Fruit fly (Drosophila melanogaster) ovary, adult (tissue): Measurements from ENCODE around the gene CG6565.

Experiments
- CG17801 ChIP-seq: fragments of 200-800 bp; optimal IDR thresholded peaks from 2 replicates; lab custom pipeline; 2019; ENCODE audit warnings: missing biosample characterization, mild to moderate bottlenecking, missing genetic modification characterization, moderate library complexity; ENCODE audit not compliant: partially characterized antibody

CG6565 gene

DNA sequence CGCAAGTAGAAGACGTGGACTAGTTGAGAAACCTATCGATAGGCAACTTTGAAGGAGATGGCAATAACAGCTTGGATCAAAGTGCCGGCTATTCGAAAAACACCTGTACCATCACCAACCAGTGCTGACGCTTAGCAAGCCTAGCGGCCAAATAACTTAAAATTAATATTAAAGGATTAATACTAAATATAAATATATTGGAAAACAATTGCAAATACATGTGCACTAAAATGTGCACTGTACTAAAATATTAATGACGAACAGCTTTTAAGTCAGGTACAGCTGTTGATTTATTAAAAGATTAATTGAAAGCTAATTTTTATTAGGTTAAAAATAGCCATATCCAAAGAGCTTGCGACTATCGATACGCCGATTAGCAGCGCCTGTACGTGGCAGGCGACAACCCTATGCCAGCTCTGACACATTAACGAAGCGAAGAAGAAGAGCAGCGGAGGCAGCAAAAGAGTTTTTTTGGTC lies 4.7 kb downstream of the CG6565 start, which contains the start of the genes CG9302 and beta'COP:
CG9302 (minus strand) TSS at position 51 of the 477 bp plus-strand sequence.
beta'COP (plus strand) TSS at position 415 of the 477 bp plus-strand sequence.
- peak; percentile 81 for TF ChIP-seq CG17801 (GFP tag; lab: Kevin White, UChicago)

DNA sequence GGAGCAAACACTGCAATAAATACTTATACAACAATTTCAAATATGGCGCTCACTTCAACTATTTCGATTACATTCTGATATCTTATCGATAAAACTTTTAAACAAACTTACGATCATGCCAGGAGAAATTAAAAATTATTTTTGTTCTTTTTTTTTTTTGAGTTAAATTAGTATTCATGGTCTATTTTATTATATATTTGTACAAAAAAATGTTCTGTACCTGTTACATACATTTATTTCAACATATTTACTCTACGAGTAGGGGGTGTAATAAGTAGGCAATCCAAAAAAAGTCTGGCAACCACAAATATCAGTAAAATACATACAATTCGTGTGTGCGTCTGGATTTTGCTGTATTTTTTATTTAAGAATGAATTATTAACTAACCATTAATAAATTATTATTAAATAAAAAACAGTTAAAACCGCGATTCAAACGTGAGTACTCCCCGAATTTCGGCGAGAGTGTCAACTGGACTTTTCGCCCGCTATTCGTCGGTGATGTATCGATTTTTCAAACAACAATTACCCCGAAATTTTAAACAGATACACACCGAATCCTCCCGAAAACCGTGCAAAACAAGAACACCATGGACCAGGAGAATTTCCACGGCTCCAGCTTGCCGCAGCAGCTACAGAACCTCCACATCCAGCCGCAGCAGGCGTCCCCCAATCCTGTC lies 8.7 kb downstream of the CG6565 start, which contains the start of gene loqs:
loqs (plus strand) TSS at position 302 of the 679 bp plus-strand sequence.
- TF ChIP-seq CG17801 (GFP tag; lab: Kevin White, UChicago) = peak; percentile 29

DNA sequence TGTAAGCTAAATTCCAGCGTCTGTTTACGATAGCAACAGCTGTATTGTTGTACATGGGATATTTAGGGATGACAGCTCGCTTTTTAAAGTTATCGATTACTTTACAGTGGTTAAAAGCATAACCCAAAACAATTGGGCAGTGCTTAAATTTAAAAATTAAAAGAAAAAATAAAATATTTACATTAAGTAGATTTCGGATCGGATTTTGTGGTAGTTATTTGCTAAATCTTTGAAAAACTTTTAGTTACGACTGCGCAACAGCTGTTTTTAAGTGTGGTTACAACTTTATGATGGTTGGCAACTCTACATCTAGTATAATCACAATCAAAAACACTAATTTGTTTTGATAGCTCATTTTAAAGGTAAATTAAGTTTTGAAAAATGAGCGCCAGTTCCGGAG lies 13.4 kb downstream of the CG6565 start, which contains the start of the genes Ing5 and CG7099:
Ing5 (minus strand) TSS at position 58 of the 400 bp plus-strand sequence.
CG7099 (plus strand) TSS at position 317 of the 400 bp plus-strand sequence.
- peak; percentile 99 for TF ChIP-seq CG17801 (GFP tag; lab: Kevin White, UChicago)

DNA sequence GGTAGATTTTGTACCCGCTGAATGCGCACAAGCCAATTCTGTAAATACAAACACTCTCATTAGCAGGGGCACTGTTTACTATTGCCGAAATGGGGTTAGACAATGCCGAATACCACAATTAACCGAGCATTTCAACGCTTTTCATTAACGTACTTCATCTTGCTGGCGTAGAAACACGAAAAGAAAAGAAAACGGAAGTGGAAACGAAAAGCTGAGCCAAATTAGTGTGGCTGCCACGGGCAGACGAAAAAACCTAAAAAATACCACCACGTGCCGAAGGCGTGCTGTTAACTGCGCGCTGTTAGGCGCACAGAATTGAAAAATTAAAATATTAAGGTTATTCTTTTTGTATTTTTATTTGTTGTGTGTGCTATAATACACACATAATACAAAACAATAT lies 21.1 kb downstream of the CG6565 start, which contains the start of gene RpL24:
RpL24 (minus strand) TSS at position 229 of the 400 bp plus-strand sequence.
- TF ChIP-seq CG17801 (GFP tag; lab: Kevin White, UChicago) = peak; percentile 98

DNA sequence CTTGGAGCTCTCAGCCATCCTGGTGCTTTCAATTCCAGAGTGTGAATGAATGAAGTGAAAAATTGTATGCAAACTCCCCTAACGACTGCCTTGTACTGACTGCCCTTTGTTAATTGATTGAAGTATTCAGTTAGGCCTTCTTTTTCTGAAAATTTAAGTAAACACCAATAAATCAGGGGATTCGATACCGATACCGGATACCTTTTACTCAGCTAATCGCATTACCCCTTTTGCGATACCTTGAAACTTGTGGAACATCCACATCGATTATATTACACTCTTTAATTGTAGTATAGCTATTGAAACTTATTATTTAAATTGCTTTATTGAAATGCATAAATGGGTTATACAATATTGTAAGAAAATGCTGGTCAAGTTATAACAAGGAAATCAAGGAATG lies 22.3 kb downstream of the CG6565 start, which contains the start of gene CG16957:
CG16957 (minus strand) TSS at position 101 of the 400 bp plus-strand sequence.
- TF ChIP-seq CG17801 (GFP tag; lab: Kevin White, UChicago) = no peak

DNA sequence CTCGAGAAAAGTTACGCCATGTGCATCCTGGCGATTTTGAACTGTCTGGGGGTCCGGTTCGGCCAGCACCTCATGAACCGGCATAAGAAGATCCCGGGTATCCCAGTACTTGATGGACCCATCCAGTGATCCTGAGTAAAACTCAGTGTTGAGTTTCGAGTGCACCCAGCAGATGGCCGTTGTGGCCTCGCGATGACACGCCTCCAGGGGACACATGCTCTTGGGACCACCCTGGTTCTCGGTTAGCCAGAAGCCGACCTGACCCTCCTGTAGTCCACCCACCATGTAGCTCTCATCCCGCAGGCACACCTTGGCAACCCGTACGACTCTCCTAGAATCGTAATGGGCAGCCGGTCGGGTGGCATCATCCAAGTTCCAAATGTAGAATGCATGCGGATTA lies 23.6 kb downstream of the CG6565 start:
- TF ChIP-seq CG17801 (GFP tag; lab: Kevin White, UChicago) = no peak

DNA sequence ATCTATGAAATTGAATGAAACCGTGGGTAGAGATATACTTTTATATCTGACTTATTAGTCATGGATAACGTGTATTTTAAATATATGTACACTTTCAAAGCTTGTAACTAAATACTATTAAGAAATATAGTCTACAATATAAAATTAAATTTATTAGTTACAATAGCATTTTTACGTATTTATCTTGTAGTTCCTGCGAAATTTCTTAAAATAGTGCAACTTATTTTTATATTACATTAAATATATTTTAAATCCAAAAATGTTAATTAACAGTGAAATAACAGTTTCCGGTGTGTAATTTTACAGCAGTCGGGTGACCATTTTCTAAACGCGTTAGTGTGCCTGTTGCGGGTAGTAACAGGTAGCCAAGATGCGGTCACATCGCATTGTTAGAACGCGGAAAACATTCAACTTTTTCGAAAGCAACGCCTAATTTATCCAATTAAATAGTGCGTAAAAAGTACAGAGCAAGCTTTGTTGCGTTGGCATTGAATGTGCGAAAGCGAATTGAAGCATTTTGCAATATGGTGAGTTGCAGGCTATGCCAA lies 24.9 kb downstream of the CG6565 start, which contains the start of the genes CG10859 and CG7110:
CG10859 (minus strand) TSS at position 51 of the 548 bp plus-strand sequence.
CG7110 (plus strand) TSS at position 378 of the 548 bp plus-strand sequence.
- TF ChIP-seq CG17801 (GFP tag; lab: Kevin White, UChicago) = peak; percentile 89

DNA sequence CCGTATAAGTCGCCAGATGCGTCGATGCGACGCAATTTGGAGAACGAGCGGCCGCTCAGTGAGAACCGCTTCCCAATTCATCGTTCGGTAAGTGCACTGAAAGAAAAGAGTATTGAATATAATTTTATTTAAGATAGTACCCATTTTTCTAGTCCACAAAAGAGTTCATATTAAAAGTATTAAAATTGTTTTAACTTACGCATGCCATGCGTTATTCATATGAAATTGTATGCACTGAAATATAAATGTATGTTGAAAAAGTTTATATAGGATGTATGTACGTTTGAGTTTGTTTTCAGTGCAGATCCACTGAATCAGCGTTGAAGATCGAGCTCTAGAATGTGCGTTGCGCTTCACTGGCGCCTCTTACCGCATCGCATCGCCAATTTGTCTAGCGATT lies 25.7 kb downstream of the CG6565 start:
- peak; percentile 75 for TF ChIP-seq CG17801 (GFP tag; lab: Kevin White, UChicago)

DNA sequence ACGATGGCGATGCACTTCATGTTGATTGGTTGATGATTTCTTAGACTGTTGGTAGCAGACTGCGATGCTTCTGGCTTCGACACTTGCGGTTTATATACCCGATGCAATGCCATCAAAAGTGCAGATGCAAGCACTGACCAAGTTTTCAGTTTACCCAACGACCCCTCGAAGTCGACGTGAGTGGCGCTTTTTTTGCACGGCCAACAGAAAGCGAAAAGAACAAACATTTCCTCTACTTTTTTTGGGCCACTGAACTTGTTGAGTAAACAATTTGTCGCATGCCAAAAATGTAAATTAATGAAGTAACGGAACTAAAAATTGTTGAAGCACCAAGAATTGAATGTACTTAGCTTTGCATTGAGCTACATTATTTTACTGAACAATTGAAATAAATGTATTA lies 37.7 kb downstream of the CG6565 start, which contains the start of gene Vm34Ca:
Vm34Ca (minus strand) TSS at position 66 of the 400 bp plus-strand sequence.
- peak; percentile 68 for TF ChIP-seq CG17801 (GFP tag; lab: Kevin White, UChicago)

DNA sequence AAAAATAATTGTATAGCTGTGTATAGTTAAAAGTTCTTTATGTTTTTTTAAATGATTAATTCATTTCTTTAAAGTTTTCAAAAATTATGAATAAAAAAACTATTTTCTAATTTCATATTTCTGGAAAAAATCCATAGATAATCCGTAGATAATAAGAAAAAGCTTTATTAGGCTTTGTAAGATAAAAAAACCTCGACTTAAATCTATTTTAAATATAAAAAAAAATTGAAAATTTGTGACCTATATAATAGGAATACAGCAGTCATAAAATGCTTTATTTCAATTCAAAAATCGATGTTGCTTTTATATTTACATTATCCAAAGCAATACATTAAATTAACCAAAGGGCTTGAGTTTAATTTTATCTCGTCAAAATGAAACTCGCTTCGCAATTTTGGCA lies 38.4 kb downstream of the CG6565 start, which contains the start of gene Flad2:
Flad2 (plus strand) TSS at position 301 of the 400 bp plus-strand sequence.
- TF ChIP-seq CG17801 (GFP tag; lab: Kevin White, UChicago) = no peak

DNA sequence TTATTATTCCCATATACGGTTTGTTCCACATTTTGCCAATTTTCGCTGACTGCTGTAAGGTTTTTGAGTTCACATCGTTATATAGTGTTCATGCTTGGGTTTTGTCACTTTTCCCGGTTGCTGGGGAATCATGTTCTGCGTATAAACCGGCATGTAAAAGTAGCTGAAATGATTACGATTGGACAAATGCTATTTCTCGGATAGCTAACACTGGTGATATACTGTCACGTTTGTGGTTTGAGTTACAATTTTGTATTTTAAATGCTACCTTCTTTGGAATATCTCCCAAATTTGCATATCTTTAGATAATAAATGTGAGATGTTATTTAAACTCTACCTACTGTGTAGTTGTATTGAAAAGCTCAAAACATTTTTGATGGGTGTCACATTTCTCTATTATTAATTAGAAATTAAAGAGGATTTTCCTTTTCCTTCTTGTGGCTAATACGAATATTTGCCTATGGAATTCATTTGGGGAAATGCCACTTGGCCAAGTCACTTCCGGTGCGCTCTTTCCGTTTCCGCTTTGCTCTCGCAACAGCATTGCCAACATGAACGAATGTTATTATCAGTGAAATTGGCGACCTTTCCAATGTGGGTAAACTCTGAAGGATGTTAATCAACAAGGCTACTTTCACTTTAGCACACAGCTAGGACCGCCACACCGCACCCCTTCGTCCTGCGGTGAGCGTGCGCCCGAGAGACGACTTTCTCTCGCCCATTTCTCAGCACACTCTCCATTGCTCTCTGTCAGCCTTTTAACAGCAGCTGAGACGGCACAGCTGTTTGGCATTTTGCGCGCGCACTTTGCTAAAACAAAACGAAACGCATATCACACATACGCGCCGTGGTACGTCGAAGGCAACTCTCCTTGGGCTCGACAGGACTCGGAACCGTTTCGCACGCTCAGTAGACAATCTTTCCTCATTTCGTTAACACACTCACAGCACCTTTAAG lies 41.0 kb downstream of the CG6565 start, which contains the start of the genes CG16956, CG42784 and CG43850:
CG16956 (minus strand) TSS at position 51 of the 957 bp plus-strand sequence.
CG42784 (plus strand) TSS at position 907 of the 957 bp plus-strand sequence.
CG43850 (plus strand) TSS at position 907 of the 957 bp plus-strand sequence.
- TF ChIP-seq CG17801 (GFP tag; lab: Kevin White, UChicago) = no peak
